Worm (Caenorhabditis elegans): ENCODE results near the gene tbc-18.

Gene tbc-18

ce11 chrX:8418382-8418781 lies 40.0 kb downstream of the tbc-18 start, which contains the start of gene spp-13:
Gene spp-13, minus strand, starts transcription at chrX:8418524.
- TF ChIP-seq nhr-76 (tag; optimal IDR thresholded peaks at IDR 0.05) (no peak), unc-120 (tag; optimal IDR thresholded peaks at IDR 0.05; ENCODE audit: poor library complexity, severe bottlenecking) (no peak), nhr-237 (tag; optimal IDR thresholded peaks at IDR 0.05) (no peak), pha-4 (tag; optimal IDR thresholded peaks at IDR 0.05) (no peak), hlh-1 (tag; optimal IDR thresholded peaks at IDR 0.05) (no peak), tbx-8 (GFP tag; optimal IDR thresholded peaks at IDR 0.05) (no peak), ces-1 (GFP tag; optimal IDR thresholded peaks at IDR 0.05) (peak; percentile 33), nhr-2 (tag; optimal IDR thresholded peaks at IDR 0.05) (no peak), ham-2 (GFP tag; optimal IDR thresholded peaks at IDR 0.05) (peak; percentile 3), zip-8 (tag; optimal IDR thresholded peaks at IDR 0.05) (no peak), sem-2 (GFP tag; optimal IDR thresholded peaks at IDR 0.05) (no peak), flh-1 (GFP tag; optimal IDR thresholded peaks at IDR 0.05) (no peak), mls-2 (tag; optimal IDR thresholded peaks at IDR 0.05) (no peak)

- no peak for TF ChIP-seq ceh-83 (GFP tag; optimal IDR thresholded peaks at IDR 0.05)
- no peak for TF ChIP-seq nhr-12 (tag; optimal IDR thresholded peaks at IDR 0.05)
- no peak for TF ChIP-seq flh-1 (GFP tag; optimal IDR thresholded peaks at IDR 0.05)
- TF ChIP-seq M03D4.4 (tag; optimal IDR thresholded peaks at IDR 0.05), result no peak
- TF ChIP-seq sem-2 (GFP tag; optimal IDR thresholded peaks at IDR 0.05), result no peak
- TF ChIP-seq hlh-1 (tag; optimal IDR thresholded peaks at IDR 0.05), result no peak
- TF ChIP-seq unc-39 (tag; optimal IDR thresholded peaks at IDR 0.05), result no peak
- TF ChIP-seq nhr-76 (tag; optimal IDR thresholded peaks at IDR 0.05), result no peak
- no peak for TF ChIP-seq lin-32 (GFP tag; optimal IDR thresholded peaks at IDR 0.05)
These were observed 40.9 kb downstream of the tbc-18 start for ce11 chrX:8419252-8419651.

- no peak for TF ChIP-seq unc-39 (tag; optimal IDR thresholded peaks at IDR 0.05)
- TF ChIP-seq sem-2 (GFP tag; optimal IDR thresholded peaks at IDR 0.05), result no peak
- no peak for TF ChIP-seq ceh-43 (GFP tag; optimal IDR thresholded peaks at IDR 0.05)
- no peak for TF ChIP-seq nhr-2 (tag; optimal IDR thresholded peaks at IDR 0.05)
- TF ChIP-seq ceh-83 (GFP tag; optimal IDR thresholded peaks at IDR 0.05), result no peak
- no peak for TF ChIP-seq snpc-4 (tag; optimal IDR thresholded peaks at IDR 0.05)
- no peak for TF ChIP-seq drap-1 (GFP tag; optimal IDR thresholded peaks at IDR 0.05)
- no peak for TF ChIP-seq tbx-8 (GFP tag; optimal IDR thresholded peaks at IDR 0.05)
- no peak for TF ChIP-seq nhr-28 (tag; optimal IDR thresholded peaks at IDR 0.05)
- no peak for TF ChIP-seq ztf-11 (tag; optimal IDR thresholded peaks at IDR 0.05)
- TF ChIP-seq elt-1 (tag; optimal IDR thresholded peaks at IDR 0.05; ENCODE audit: borderline replicate concordance, insufficient read depth), result no peak
- TF ChIP-seq mep-1 (tag; optimal IDR thresholded peaks at IDR 0.05), result no peak
- TF ChIP-seq lin-32 (GFP tag; optimal IDR thresholded peaks at IDR 0.05), result no peak
These were observed 43.2 kb downstream of the tbc-18 start for ce11 chrX:8421594-8421993.

- TF ChIP-seq ceh-39 (tag; optimal IDR thresholded peaks at IDR 0.05) (no peak), sem-2 (GFP tag; optimal IDR thresholded peaks at IDR 0.05) (no peak), elt-3 (tag; optimal IDR thresholded peaks at IDR 0.05) (no peak), ham-2 (GFP tag; optimal IDR thresholded peaks at IDR 0.05) (no peak), blmp-1 (tag; optimal IDR thresholded peaks at IDR 0.05) (no peak), mep-1 (tag; optimal IDR thresholded peaks at IDR 0.05) (peak; percentile 66), nhr-28 (tag; optimal IDR thresholded peaks at IDR 0.05) (no peak), mab-5 (tag; optimal IDR thresholded peaks at IDR 0.05) (no peak), bed-3 (GFP tag; optimal IDR thresholded peaks at IDR 0.05) (no peak), lsy-2 (tag; optimal IDR thresholded peaks at IDR 0.05) (peak; percentile 37), hlh-1 (tag; optimal IDR thresholded peaks at IDR 0.05) (peak; percentile 10), ceh-43 (GFP tag; optimal IDR thresholded peaks at IDR 0.05) (no peak), zip-8 (tag; optimal IDR thresholded peaks at IDR 0.05) (peak; percentile 15), ztf-11 (tag; optimal IDR thresholded peaks at IDR 0.05) (no peak), flh-1 (GFP tag; optimal IDR thresholded peaks at IDR 0.05) (no peak), lin-32 (GFP tag; optimal IDR thresholded peaks at IDR 0.05) (no peak), nhr-2 (tag; optimal IDR thresholded peaks at IDR 0.05) (no peak), cnd-1 (tag; optimal IDR thresholded peaks at IDR 0.05) (no peak), pha-4 (tag; optimal IDR thresholded peaks at IDR 0.05) (peak; percentile 76), ces-1 (GFP tag; optimal IDR thresholded peaks at IDR 0.05) (peak; percentile 40), unc-120 (tag; optimal IDR thresholded peaks at IDR 0.05; ENCODE audit: poor library complexity, severe bottlenecking) (no peak), M03D4.4 (tag; optimal IDR thresholded peaks at IDR 0.05) (no peak), sptf-1 (tag; optimal IDR thresholded peaks at IDR 0.05) (no peak), mls-2 (tag; optimal IDR thresholded peaks at IDR 0.05) (no peak), elt-1 (tag; optimal IDR thresholded peaks at IDR 0.05; ENCODE audit: borderline replicate concordance, insufficient read depth) (no peak), drap-1 (GFP tag; optimal IDR thresholded peaks at IDR 0.05) (no peak), lin-13 (tag; optimal IDR thresholded peaks at IDR 0.05) (peak; percentile 47), ceh-83 (GFP tag; optimal IDR thresholded peaks at IDR 0.05) (no peak)
These were observed 43.7 kb downstream of the tbc-18 start, which contains the start of gene tag-123 for ce11 chrX:8422020-8422419. Gene tag-123, minus strand, starts transcription at chrX:8422055.

Data from whole organism, mixed stage, embryonic.